Worm (Caenorhabditis elegans) whole organism, L2 larva: ENCODE measurements around the gene rom-2.

Experiments
- Y55F3AM.14 ChIP-seq: fragments of 200-800 bp; sonication (Bioruptor generic); optimal IDR thresholded peaks from 2 replicates; lab custom pipeline; 2018; ENCODE audit warnings: mild to moderate bottlenecking, missing genetic modification characterization, missing compliant biosample characterization
- ama-1 ChIP-seq: fragments of 150-350 bp; optimal IDR thresholded peaks from 2 replicates; lab custom pipeline; 2018; ENCODE audit warnings: inconsistent platforms
- crh-2 ChIP-seq: sonication (generic microtip); optimal IDR thresholded peaks from 2 replicates; lab custom pipeline; 2017; ENCODE audit warnings: missing biosample characterization, missing genetic modification characterization
- elt-1 ChIP-seq: fragments of 150-350 bp; optimal IDR thresholded peaks from 2 replicates; lab custom pipeline; 2014; ENCODE audit warnings: missing biosample characterization, missing genetic modification characterization
- elt-3 ChIP-seq: sonication (generic microtip); optimal IDR thresholded peaks from 2 replicates; lab custom pipeline; 2017; ENCODE audit warnings: missing biosample characterization, missing genetic modification characterization
- lin-13 ChIP-seq: fragments of 150-350 bp; optimal IDR thresholded peaks from 2 replicates; lab custom pipeline; 2014; ENCODE audit warnings: missing biosample characterization, missing genetic modification reagents, missing genetic modification characterization
- lsy-2 ChIP-seq, 2 experiments: fragments of 150-350 bp in 1 of 2; sonication (generic microtip) in 1 of 2; optimal IDR thresholded peaks; 2 replicates each; lab custom pipeline; 2014 to 2017; ENCODE audit warnings: missing biosample characterization in 2 of 2, missing genetic modification characterization in 2 of 2
- nhr-11 ChIP-seq: fragments of 150-350 bp; optimal IDR thresholded peaks from 2 replicates; lab custom pipeline; 2014; ENCODE audit warnings: missing biosample characterization, missing genetic modification characterization
- nhr-23 ChIP-seq: fragments of 150-350 bp; optimal IDR thresholded peaks from 2 replicates; lab custom pipeline; 2014; ENCODE audit warnings: missing biosample characterization, missing genetic modification reagents, missing genetic modification characterization
- unc-39 ChIP-seq: fragments of 150-350 bp; optimal IDR thresholded peaks from 2 replicates; lab custom pipeline; 2014; ENCODE audit warnings: missing biosample characterization, missing genetic modification characterization
- unc-55 ChIP-seq: fragments of 150-350 bp; sonication (generic microtip); optimal IDR thresholded peaks from 3 replicates; lab custom pipeline; 2014; ENCODE audit warnings: missing biosample characterization, missing genetic modification reagents, missing genetic modification characterization
- zag-1 ChIP-seq: fragments of 150-350 bp; optimal IDR thresholded peaks from 2 replicates; lab custom pipeline; 2014; ENCODE audit warnings: missing biosample characterization, missing genetic modification characterization
- ztf-1 ChIP-seq: fragments of 200-800 bp; sonication (Bioruptor generic); conservative IDR thresholded peaks from 2 replicates; pipeline ENCODE4 v1.3.6; 2022; ENCODE audit warnings: missing genetic modification characterization, missing compliant biosample characterization
- ztf-4 ChIP-seq: fragments of 150-350 bp; optimal IDR thresholded peaks from 2 replicates; lab custom pipeline; 2014; ENCODE audit warnings: missing biosample characterization, missing genetic modification characterization

DNA sequence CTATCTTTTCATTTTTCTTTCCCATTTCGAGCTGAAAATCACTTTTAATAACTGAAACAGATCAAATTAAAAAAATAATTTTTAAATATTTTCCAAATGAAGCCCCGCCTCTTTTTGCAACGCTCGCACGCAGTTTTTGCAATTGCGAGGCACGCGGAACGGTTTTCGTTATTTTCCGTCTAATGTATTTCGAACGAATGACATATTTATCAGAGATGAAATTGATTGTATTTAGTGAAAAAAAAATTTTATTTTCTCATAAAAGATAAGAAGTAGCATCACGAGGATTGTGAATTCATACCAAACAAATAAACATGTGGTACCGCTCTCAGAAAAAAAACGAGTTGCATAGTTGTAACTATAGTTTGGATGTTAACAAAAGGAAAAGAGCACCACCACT is 34.4 kb upstream of the rom-2 start, which contains the start of gene rpac-19:
- TF ChIP-seq unc-39 (tag; lab: Kevin White, UChicago) (no peak), Y55F3AM.14 (peak; percentile 17), zag-1 (tag; lab: Kevin White, UChicago) (no peak), crh-2 (peak; percentile 75), unc-55 (GFP tag; lab: Kevin White, UChicago) (peak; percentile 57), lin-13 (GFP tag; lab: Kevin White, UChicago) (peak; percentile 72), ztf-4 (tag; lab: Kevin White, UChicago) (peak; percentile 55), ama-1 (lab: Kevin White, UChicago) (peak; percentile 64), elt-1 (tag; lab: Kevin White, UChicago) (no peak), nhr-11 (tag; lab: Kevin White, UChicago) (no peak), ztf-1 (GFP tag; lab: Robert Waterston, UW) (no peak), nhr-23 (no peak), lsy-2 (tag; optimal IDR thresholded peaks at IDR 0.05; lab: Kevin White, UChicago) (peak in 1 of 2 experiments; percentile 76), elt-3 (tag; lab: Kevin White, UChicago) (no peak)
